Worm (Caenorhabditis elegans): ENCODE measurements around the gene par-3.
"Not testable (repeated sequence)": the region's sequence is repeated elsewhere in the genome, so short reads cannot be mapped to it uniquely, and the experiment has no call there.

ce11 chrIII:5637297-5637876 lies 26.6 kb upstream of the par-3 start:
- not testable (repeated sequence) for TF ChIP-seq zag-1, pqm-1 (tag; optimal IDR thresholded peaks at IDR 0.05)
